Worm (Caenorhabditis elegans) whole organism, L4/young adult: Measurements from ENCODE around the gene Y53F4B.24.
A peak's percentile ranks its signal among the peaks of the same experiment; 100 is the strongest.
"Not testable (repeated sequence)": the region's sequence is repeated elsewhere in the genome, so short reads cannot be mapped to it uniquely, and the experiment has no call there.

ENCODE experiments used
- W03F9.2 ChIP-seq: fragments of 150-350 bp; optimal IDR thresholded peaks from 2 replicates; lab custom pipeline; 2014; ENCODE audit warnings: missing biosample characterization, missing genetic modification characterization
- dao-5 ChIP-seq: sonication (generic microtip); optimal IDR thresholded peaks from 2 replicates; lab custom pipeline; 2016; ENCODE audit warnings: missing genotype, missing genetic modification characterization, moderate library complexity, missing compliant biosample characterization
- him-1 ChIP-seq: sonication (generic microtip); optimal IDR thresholded peaks from 2 replicates; lab custom pipeline; 2016; ENCODE audit warnings: missing genotype, missing genetic modification reagents, missing genetic modification characterization, missing compliant biosample characterization

Gene Y53F4B.24

DNA sequence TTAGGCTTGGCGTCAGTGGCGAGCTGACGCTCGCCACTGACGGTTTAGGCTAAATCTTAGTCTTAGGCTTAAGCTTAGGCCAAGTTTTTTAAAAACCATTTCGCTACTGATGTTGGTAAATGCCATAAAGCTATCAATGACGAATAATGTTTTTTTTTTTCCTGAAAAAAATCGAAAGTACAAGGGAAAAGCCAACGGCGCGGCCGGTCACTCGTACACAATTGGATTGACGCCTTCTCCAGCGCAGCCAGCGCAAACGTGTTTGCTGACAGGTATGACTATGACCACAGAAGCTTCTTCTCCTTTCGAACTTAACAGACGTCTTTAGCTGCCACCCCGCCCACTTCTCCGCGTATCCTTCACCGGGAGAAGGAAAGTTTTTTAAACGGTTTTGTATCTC lies 11.4 kb upstream of the Y53F4B.24 start, which contains the start of gene Y53F4B.27:
Gene Y53F4B.27 (plus strand): TSS at position 301 of the 400 bp plus-strand sequence.
- TF ChIP-seq dao-5 (tag; lab: Kevin White, UChicago) (no peak), him-1 (tag; lab: Kevin White, UChicago) (no peak), W03F9.2 (tag; lab: Kevin White, UChicago) (no peak)

DNA sequence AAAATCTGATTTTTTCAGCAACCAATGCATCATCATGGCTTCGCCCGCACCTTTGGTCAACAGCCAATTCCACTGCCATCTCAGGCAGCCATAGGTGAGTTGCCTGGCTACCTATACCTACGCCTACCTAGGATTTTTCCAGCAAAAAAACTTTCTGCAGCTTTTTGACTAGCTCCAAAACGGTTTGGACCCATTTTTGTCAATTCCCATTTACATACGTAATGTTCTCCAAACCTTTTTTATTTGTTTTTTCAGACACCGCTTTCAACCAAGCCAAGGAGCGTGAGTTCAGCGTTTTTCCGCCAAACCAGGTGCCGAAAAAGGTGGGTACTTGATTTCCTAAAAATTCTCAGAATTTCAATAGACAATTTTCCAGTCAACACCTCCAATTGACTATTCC lies 9.5 kb upstream of the Y53F4B.24 start:
- TF ChIP-seq him-1 (tag; lab: Kevin White, UChicago) (no peak), dao-5 (tag; lab: Kevin White, UChicago) (no peak)

DNA sequence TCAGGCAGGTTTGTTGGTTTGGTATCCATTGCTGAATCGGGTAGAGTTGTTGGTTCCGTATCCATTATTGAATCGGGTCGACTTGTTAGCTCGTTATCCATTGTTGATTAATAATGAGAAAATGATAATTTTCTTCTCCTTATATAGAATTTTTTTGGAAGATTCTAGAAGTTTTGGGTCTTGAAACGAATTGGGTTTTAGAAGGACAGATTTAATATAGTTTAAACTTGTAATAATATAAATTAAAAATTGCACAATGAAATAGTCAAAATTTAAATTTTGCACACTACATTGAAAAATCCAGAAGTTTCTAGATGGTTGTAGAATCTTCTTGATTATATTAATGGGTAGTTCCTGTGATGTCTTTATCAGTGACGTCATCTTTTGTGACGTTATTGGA lies 6.6 kb upstream of the Y53F4B.24 start, which contains the start of gene Y53F4B.26:
Gene Y53F4B.26 (minus strand): TSS at position 101 of the 400 bp plus-strand sequence.
- not testable (repeated sequence) for TF ChIP-seq dao-5, him-1, W03F9.2 (tag; lab: Kevin White, UChicago)

DNA sequence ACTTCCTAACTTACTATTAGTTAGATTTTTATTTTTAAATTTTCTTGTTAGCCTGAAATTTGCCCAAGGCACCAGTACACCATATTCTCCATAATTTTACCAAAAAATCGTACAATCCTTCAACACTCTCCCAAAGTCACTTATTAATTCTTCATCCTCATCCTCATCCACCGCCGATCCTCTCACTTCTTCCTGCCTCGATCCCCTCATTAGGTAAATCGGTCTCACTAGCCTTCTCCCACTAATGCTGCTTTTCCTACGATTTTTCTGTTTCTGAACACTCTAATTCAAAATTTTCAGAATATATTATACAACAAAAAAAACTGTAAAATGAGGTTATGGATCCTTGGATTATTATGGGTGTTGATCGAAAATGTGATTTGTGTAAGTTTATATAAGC lies 1.7 kb upstream of the Y53F4B.24 start, which contains the start of gene Y53F4B.25:
Gene Y53F4B.25 (plus strand): TSS at position 301 of the 400 bp plus-strand sequence.
- TF ChIP-seq W03F9.2 (tag; lab: Kevin White, UChicago) (no peak), him-1 (tag; lab: Kevin White, UChicago) (no peak), dao-5 (tag; lab: Kevin White, UChicago) (no peak)

DNA sequence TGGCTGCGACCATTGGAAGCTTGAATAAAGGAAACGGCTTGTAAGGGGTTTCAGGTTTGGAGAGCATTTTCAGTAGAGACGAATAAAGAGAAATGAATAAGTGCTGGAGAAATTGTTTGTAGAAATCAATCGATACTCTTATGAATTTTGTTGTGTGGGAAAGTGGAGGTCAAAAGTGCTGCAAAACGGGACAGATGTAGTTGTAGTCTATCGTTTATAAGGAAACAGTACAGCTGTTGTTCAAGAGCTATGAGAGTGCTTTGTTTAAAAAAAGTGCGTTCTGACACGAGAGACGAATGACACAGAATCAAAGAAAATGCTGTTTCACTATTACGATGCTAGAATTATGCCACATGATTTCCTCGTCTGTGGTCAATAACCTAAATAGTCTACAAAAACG lies 3.7 kb downstream of the Y53F4B.24 start, which contains the start of gene Y53F4B.62:
Gene Y53F4B.62 (minus strand): TSS at position 101 of the 400 bp plus-strand sequence.
- no peak for TF ChIP-seq dao-5 (tag; lab: Kevin White, UChicago)
- no peak for TF ChIP-seq W03F9.2 (tag; lab: Kevin White, UChicago)
- no peak for TF ChIP-seq him-1 (tag; lab: Kevin White, UChicago)

DNA sequence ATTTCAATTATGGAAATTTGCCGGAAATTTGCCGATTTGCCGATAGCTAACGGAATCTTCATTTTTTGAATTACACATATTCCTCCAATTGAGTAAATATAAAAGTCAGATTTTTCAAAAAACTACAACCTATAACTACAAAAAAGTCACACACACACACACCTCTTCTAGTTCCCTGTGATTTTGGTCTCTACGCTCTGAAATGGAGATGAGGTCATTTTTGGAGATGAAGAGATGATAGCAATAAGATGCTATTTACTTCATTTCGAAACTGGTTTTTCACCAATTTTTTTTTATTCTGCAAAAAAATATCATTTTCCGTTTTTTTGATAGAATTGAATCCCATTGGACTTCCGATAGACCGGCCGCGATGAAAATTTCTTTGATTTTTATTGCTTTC lies 10.0 kb downstream of the Y53F4B.24 start, which contains the start of gene Y53F4B.23:
Gene Y53F4B.23 (plus strand): TSS at position 312 of the 400 bp plus-strand sequence.
- TF ChIP-seq W03F9.2 (tag; lab: Kevin White, UChicago) (no peak), dao-5 (tag; lab: Kevin White, UChicago) (no peak), him-1 (tag; lab: Kevin White, UChicago) (no peak)

DNA sequence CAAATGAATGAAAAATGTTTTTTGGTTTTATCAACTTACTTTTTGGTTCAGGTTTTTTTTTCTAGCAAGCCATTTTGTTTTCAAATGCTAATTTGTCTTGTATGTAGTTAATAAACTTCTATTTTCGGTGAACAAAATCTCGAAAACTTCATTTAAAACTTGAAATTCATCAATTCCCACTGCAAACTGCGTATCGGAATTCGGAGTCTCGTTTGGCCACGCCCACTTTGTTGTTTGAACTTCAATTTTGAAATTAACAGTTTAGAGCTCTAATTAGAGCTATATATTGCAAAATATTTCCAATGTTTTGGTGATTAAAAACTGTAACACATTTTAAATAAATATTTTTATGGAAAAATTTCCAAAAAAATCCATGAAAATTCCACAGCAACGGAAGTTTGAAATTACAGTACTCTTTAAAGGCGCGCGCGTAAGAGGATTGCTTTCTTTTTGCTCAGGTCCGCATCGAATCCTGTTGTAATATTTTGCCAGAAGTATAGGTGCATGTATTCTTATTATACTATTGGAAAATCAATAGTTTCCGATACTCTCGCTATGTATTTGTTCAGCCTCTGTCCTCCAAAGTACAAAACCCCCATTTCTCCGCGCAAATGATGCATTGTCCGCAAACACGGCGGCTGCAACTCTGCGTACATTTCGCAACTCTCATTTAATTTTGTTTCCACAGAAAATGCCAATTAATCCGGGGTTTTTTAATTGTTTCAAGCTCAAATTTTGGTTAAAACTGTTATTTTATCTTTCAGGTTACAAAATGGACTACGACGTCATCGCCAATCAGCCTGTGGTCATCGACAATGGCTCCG lies 14.5 kb downstream of the Y53F4B.24 start, which contains the start of gene arp-1:
Gene arp-1 (plus strand): TSS at position 765 of the 824 bp plus-strand sequence.
- TF ChIP-seq W03F9.2 (tag; lab: Kevin White, UChicago) (peak; percentile 24), him-1 (tag; lab: Kevin White, UChicago) (no peak)

DNA sequence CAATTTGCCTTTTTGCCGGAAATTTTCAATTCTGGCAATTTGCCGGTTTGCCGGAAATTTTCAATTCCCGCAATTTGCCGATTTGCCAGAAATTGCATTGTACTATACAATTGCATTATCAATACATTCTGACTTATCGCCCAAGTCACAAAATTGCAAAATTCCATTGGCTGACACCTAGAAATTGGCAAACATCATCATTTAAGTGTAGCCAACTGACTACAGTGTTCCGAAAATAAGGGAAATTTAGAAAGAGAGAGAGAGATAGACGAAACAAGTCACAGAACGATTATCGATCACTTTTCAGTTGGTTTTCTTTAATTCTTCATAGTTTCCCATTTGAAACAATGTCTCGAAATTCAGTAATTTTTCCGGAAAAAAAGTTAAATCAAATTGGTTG lies 22.9 kb downstream of the Y53F4B.24 start:
- TF ChIP-seq dao-5 (tag; lab: Kevin White, UChicago) (no peak), W03F9.2 (tag; lab: Kevin White, UChicago) (no peak)

DNA sequence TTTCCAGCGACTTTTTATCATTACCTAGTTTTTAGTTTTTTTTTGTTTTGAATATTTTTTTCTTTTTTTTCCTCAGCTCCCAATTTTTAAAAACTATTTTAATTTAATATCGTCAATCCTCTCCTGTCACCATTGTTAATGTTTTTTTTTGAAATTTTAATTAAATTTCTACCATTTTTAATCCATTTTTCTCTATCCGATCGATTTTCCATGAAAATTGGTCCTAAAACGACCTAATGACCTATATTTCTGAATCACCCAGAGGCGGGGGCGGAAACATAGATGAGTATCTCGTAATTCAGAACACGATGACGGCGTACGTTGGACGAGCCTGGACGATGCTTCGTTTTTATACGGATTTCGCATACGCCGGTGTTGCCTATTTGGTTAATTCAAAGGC lies 24.4 kb downstream of the Y53F4B.24 start, which contains the start of gene Y53F4B.39:
Gene Y53F4B.39 (plus strand): TSS at position 301 of the 400 bp plus-strand sequence.
- TF ChIP-seq him-1 (tag; lab: Kevin White, UChicago) = no peak
- no peak for TF ChIP-seq dao-5 (tag; lab: Kevin White, UChicago)
- TF ChIP-seq W03F9.2 (tag; lab: Kevin White, UChicago) = no peak

DNA sequence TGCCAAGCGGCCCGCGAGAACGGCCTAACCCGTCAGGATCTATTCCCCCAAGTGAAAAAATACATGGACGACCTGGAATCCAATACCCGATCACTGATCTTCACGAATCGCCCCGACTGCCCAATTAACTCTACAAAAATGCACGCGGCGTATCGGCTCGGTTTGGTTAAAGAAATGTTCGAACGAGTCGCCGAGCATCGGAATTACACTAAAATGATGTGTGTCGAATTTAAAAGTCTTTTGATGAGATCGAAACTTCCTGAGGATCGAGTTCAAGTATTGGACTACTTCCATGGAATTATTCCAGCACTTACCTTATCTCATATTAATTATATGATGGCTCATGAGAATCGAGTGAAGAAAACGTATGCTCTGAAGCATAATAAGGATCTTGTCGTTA lies 27.0 kb downstream of the Y53F4B.24 start:
- TF ChIP-seq dao-5 (tag; lab: Kevin White, UChicago) (no peak), W03F9.2 (tag; lab: Kevin White, UChicago) (no peak)

DNA sequence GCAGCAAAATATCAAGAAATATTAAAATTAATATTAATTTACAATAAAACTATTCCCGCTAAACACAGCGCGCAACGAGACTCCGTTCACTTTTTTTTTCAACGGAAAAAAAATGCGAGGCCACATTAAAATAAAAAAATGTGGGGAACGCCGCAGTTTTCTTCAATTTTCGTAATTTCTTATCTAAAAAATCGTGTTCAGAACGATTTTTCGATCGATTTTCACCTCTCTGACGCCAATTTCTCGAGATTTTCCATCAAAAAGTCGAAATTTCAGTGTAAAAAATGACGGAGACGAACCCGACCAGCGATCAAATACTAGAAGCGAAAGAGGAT lies 44.4 kb downstream of the Y53F4B.24 start, which contains the start of gene Y53F4B.21:
Gene Y53F4B.21 (plus strand): TSS at position 285 of the 335 bp plus-strand sequence.
- TF ChIP-seq him-1 (tag; lab: Kevin White, UChicago) (no peak), W03F9.2 (tag; lab: Kevin White, UChicago) (no peak), dao-5 (tag; lab: Kevin White, UChicago) (no peak)

DNA sequence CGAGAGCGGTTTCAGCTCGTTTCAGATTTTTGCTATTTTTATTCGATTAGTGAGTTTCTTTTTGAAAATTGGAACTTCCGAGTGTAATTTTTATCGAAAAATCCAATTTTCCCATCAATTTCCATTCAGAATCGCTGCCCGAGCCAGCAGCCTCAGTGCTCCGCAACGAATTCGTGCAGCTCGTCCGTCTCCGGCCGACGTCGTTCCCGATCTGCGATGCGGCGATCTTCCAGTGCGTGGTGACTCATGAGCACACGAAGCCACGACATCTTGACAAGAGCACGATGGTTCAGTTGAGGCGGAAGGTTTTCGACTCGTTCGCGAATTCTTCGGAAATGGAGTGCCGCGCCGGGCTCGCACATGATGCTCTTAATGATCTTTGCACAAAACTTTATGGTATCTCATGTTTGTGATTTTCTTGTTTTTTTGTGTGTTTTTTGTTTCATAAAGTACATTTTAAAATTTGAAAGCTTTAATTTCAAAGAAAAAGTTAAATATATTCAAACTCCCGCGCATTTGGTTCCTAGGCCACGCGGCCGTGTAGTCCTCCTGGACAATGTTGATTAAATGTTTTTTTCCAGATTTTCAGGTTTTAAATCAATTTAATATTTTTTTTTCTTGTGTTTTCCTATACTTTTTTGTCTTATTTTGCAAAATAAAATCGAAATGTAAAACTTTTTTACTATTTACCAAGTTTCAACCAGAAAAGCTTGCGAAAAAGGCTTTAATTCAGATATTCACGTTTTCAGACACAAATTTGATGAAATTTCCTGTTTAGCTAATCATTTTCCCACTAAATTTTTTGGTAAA lies 44.9 kb downstream of the Y53F4B.24 start:
- TF ChIP-seq dao-5 (tag; lab: Kevin White, UChicago) (no peak), W03F9.2 (tag; lab: Kevin White, UChicago) (no peak), him-1 (tag; lab: Kevin White, UChicago) (no peak)

DNA sequence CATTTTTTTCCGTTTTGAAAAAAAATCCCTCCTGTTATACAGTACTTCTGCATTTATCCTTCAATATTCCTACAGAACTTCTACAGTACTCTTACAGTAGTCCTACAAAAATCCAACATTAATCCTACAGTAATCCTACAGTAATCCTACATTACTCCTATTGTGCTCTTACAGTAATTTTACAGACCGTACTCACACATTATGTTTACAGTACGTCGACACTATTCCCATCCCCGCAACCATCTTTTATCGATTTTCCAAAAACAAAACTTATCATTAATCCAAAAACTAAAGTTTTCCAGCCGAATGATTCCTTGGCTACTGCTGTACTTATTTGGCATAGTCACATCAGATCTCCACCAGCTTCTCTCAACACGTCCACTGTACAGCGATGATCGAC lies 50.1 kb downstream of the Y53F4B.24 start, which contains the start of gene Y53F4B.20:
Gene Y53F4B.20 (plus strand): TSS at position 301 of the 400 bp plus-strand sequence.
- TF ChIP-seq dao-5 (tag; lab: Kevin White, UChicago) (no peak), him-1 (tag; lab: Kevin White, UChicago) (no peak), W03F9.2 (tag; lab: Kevin White, UChicago) (no peak)
